Worm (Caenorhabditis elegans) whole organism, mixed stage, embryonic: Measurements from ENCODE around the gene aman-1.

ENCODE experiments used
- drap-1 ChIP-seq: fragments of 200-800 bp; sonication (Bioruptor generic); optimal IDR thresholded peaks from 3 replicates; lab custom pipeline; 2018; ENCODE audit warnings: mild to moderate bottlenecking, missing genetic modification characterization, missing compliant biosample characterization
- elt-3 ChIP-seq: fragments of 150-350 bp; optimal IDR thresholded peaks from 2 replicates; lab custom pipeline; 2014; ENCODE audit warnings: missing biosample characterization, missing genetic modification characterization
- nhr-12 ChIP-seq: fragments of 150-350 bp; optimal IDR thresholded peaks from 2 replicates; lab custom pipeline; 2014; ENCODE audit warnings: missing biosample characterization, missing genetic modification characterization
- snpc-4 ChIP-seq: fragments of 150-350 bp; optimal IDR thresholded peaks from 2 replicates; lab custom pipeline; 2014; ENCODE audit warnings: missing biosample characterization, missing genetic modification characterization
- sptf-1 ChIP-seq: sonication (generic microtip); optimal IDR thresholded peaks from 2 replicates; lab custom pipeline; 2017; ENCODE audit warnings: mild to moderate bottlenecking, missing genetic modification characterization, moderate library complexity, missing compliant biosample characterization

DNA sequence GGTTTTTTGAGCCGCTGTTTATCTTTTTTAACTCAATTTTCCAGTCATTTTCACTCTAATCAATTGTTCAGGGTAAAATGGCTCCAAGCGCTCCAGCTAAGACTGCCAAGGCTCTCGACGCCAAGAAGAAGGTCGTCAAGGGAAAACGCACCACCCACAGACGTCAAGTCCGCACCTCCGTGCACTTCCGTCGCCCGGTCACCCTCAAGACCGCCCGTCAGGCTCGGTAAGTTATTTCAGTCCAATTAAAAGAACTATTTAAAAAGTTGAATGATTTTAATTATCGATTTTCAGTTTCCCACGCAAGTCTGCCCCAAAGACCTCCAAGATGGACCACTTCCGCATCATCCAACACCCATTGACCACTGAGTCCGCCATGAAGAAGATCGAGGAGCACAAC lies 17.8 kb upstream of the aman-1 start, which contains the start of gene rpl-25.1:
- no peak for TF ChIP-seq elt-3 (tag; lab: Kevin White, UChicago)
- TF ChIP-seq nhr-12 (tag; lab: Kevin White, UChicago) = no peak
- TF ChIP-seq drap-1 (GFP tag; lab: Kevin White, UChicago) = no peak
- TF ChIP-seq snpc-4 (tag; lab: Kevin White, UChicago) = no peak
- no peak for TF ChIP-seq sptf-1 (tag; lab: Kevin White, UChicago)
